Worm (Caenorhabditis elegans) whole organism, L4 larva: ENCODE results near the gene EGAP4.1.

ENCODE experiments used
- T20F7.1 ChIP-seq: fragments of 200-800 bp; sonication (Bioruptor generic); optimal IDR thresholded peaks from 2 replicates; lab custom pipeline; 2018; ENCODE audit warnings: mild to moderate bottlenecking, missing genetic modification characterization, missing compliant biosample characterization
- gei-8 ChIP-seq: fragments of 200-800 bp; sonication (Bioruptor generic); optimal IDR thresholded peaks from 2 replicates; lab custom pipeline; 2018; ENCODE audit warnings: mild to moderate bottlenecking, missing genetic modification characterization, missing compliant biosample characterization
- hif-1 ChIP-seq, 2 experiments: sonication (generic microtip); optimal IDR thresholded peaks; 2 replicates each; lab custom pipeline; 2016 to 2017; ENCODE audit warnings: missing compliant biosample characterization in 2 of 2, missing genetic modification characterization in 2 of 2, missing genetic modification reagents in 2 of 2, missing genotype in 2 of 2, mild to moderate bottlenecking in 1 of 2
- hlh-30 ChIP-seq: sonication (generic microtip); optimal IDR thresholded peaks from 2 replicates; lab custom pipeline; 2017; ENCODE audit warnings: antibody characterized with exemption, mild to moderate bottlenecking, missing genetic modification characterization, missing compliant biosample characterization; ENCODE audit not compliant: insufficient read depth
- lim-7 ChIP-seq: fragments of 200-800 bp; sonication (Bioruptor generic); IDR thresholded peaks from 2 replicates; pipeline ENCODE4 v1.3.6; 2022; ENCODE audit warnings: missing genetic modification characterization, missing compliant biosample characterization
- mdt-29 ChIP-seq: fragments of 200-800 bp; sonication (Bioruptor generic); IDR thresholded peaks from 2 replicates; pipeline ENCODE4 v1.3.6; 2022; ENCODE audit warnings: missing genetic modification reagents, missing genetic modification characterization, missing compliant biosample characterization
- mxl-2 ChIP-seq: fragments of 200-800 bp; sonication (Bioruptor generic); conservative IDR thresholded peaks from 2 replicates; pipeline ENCODE4 v1.3.6; 2022; ENCODE audit warnings: missing genetic modification reagents, missing genetic modification characterization, missing compliant biosample characterization
- nhr-28 ChIP-seq: fragments of 150-350 bp; optimal IDR thresholded peaks from 2 replicates; lab custom pipeline; 2014; ENCODE audit warnings: missing biosample characterization, missing genetic modification characterization
- nhr-41 ChIP-seq: fragments of 200-800 bp; sonication (Bioruptor generic); IDR thresholded peaks from 2 replicates; pipeline ENCODE4 v1.3.6; 2022; ENCODE audit warnings: missing genetic modification reagents, missing genetic modification characterization, missing compliant biosample characterization
- nhr-77 ChIP-seq: fragments of 150-350 bp; optimal IDR thresholded peaks from 2 replicates; lab custom pipeline; 2014; ENCODE audit warnings: missing biosample characterization, missing genetic modification characterization
- unc-62 ChIP-seq, 3 experiments: fragments of 150-350 bp in 1 of 3; sonication (generic microtip); optimal IDR thresholded peaks in 2 of 3; peaks in 1 of 3; 1 replicate in 1 of 3; 2 replicates in 2 of 3; lab custom pipeline; 2014 to 2017; ENCODE audit warnings: missing biosample characterization in 3 of 3, missing genetic modification characterization in 3 of 3, missing genetic modification reagents in 3 of 3, missing genotype in 1 of 3
- zag-1 ChIP-seq: fragments of 150-350 bp; optimal IDR thresholded peaks from 2 replicates; lab custom pipeline; 2014; ENCODE audit warnings: missing biosample characterization, missing genetic modification characterization
- zfp-3 ChIP-seq: fragments of 200-800 bp; sonication (Bioruptor generic); conservative IDR thresholded peaks from 2 replicates; pipeline ENCODE4 v1.3.6; 2022; ENCODE audit warnings: missing genetic modification reagents, missing genetic modification characterization, missing compliant biosample characterization

Gene EGAP4.1

DNA sequence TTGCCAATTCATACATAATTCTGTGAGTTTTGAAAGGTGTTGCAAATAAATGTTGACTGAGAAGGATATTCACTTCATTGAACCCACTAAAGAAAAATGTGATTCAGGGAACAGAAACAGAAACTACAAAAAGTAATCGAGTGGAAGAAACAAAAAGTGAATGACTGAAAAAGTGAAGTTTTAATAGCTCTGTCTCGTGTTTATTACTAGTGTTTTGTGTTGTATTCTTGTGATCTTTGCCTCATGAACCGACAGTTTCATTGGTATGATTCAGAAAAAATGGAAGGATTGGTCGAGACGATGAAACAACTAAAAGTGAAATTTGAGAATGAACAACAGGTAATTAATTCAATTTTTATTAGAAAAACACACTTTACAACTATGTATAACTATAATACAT, 49.3 kb downstream of the EGAP4.1 start:
- TF ChIP-seq hif-1 (tag; optimal IDR thresholded peaks at IDR 0.05; lab: Kevin White, UChicago) = no peak
- no peak for TF ChIP-seq zfp-3 (GFP tag; lab: Robert Waterston, UW)
- TF ChIP-seq mxl-2 = no peak
- no peak for TF ChIP-seq gei-8
- no peak for TF ChIP-seq lim-7 (GFP tag; lab: Robert Waterston, UW)
- peak; percentile 64 for TF ChIP-seq hlh-30 (tag; lab: Kevin White, UChicago)
- no peak for TF ChIP-seq nhr-77
- TF ChIP-seq zag-1 (tag; lab: Kevin White, UChicago) = no peak
- peak in 1 of 2 experiments; percentile 37 for TF ChIP-seq unc-62 (GFP tag; optimal IDR thresholded peaks at IDR 0.05 in 1 of 2; lab: Kevin White, UChicago)
- TF ChIP-seq unc-62 (tag; optimal IDR thresholded peaks at IDR 0.05; lab: Kevin White, UChicago) = no peak
- peak; percentile 58 for TF ChIP-seq nhr-28

DNA sequence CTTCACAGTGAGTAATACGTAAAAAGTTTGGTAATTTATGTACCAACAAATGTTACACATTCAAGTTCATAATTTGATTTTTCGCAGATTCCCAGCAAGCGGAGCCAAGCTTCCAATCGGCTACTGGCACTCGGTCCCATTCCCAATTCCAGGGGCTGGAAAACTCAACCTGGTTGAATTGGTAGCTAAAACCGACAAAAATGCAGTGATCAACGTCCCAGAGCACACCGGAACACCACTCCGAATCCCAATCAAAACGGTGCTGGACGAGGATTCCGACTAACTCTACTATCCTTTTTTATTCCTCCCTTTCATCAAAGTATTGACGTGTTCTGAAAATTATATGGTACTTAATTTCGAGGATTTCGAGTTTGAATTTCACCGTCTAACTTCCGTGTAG, 49.9 kb downstream of the EGAP4.1 start:
- TF ChIP-seq nhr-41 (GFP tag; lab: Robert Waterston, UW) (no peak), mdt-29 (no peak), unc-62 (GFP tag; optimal IDR thresholded peaks at IDR 0.05 in 1 of 2; lab: Kevin White, UChicago) (peak in 1 of 2 experiments; percentile 96), unc-62 (tag; optimal IDR thresholded peaks at IDR 0.05; lab: Kevin White, UChicago) (no peak), T20F7.1 (GFP tag; lab: Kevin White, UChicago) (no peak)
- TF ChIP-seq, all 104 proteins: peak for 1
